Worm (Caenorhabditis elegans) whole organism, late embryonic: ENCODE data around the gene gad-3.

Source experiments
- C38D4.7 ChIP-seq: fragments of 200-800 bp; sonication (Bioruptor generic); optimal IDR thresholded peaks from 2 replicates; lab custom pipeline; 2018; ENCODE audit warnings: mild to moderate bottlenecking, missing genetic modification characterization, moderate library complexity, missing compliant biosample characterization
- K02D7.2 ChIP-seq: sonication (generic microtip); optimal IDR thresholded peaks from 2 replicates; lab custom pipeline; 2017; ENCODE audit warnings: mild to moderate bottlenecking, missing genetic modification characterization, missing compliant biosample characterization
- T23F11.4 ChIP-seq: fragments of 200-800 bp; sonication (Bioruptor generic); optimal IDR thresholded peaks from 2 replicates; lab custom pipeline; 2018; ENCODE audit warnings: mild to moderate bottlenecking, missing genetic modification characterization, missing compliant biosample characterization
- ama-1 ChIP-seq: fragments of 150-350 bp; optimal IDR thresholded peaks from 2 replicates; lab custom pipeline; 2014
- ceh-22 ChIP-seq: sonication (generic microtip); optimal IDR thresholded peaks from 2 replicates; lab custom pipeline; 2017; ENCODE audit warnings: missing biosample characterization, missing genetic modification characterization
- ceh-30 ChIP-seq: fragments of 150-350 bp; optimal IDR thresholded peaks from 2 replicates; lab custom pipeline; 2014; ENCODE audit warnings: missing biosample characterization, missing genetic modification characterization
- ceh-34 ChIP-seq: sonication (generic microtip); optimal IDR thresholded peaks from 2 replicates; lab custom pipeline; 2016; ENCODE audit warnings: mild to moderate bottlenecking, missing genetic modification characterization, missing compliant biosample characterization
- ceh-48 ChIP-seq: sonication (generic microtip); optimal IDR thresholded peaks from 2 replicates; lab custom pipeline; 2016; ENCODE audit warnings: missing genetic modification characterization, inconsistent platforms, missing compliant biosample characterization
- ceh-6 ChIP-seq: fragments of 200-800 bp; sonication (Bioruptor generic); optimal IDR thresholded peaks from 2 replicates; lab custom pipeline; 2018; ENCODE audit warnings: mild to moderate bottlenecking, missing genetic modification characterization, missing compliant biosample characterization
- elt-2 ChIP-seq: sonication (generic microtip); optimal IDR thresholded peaks from 2 replicates; lab custom pipeline; 2016; ENCODE audit warnings: missing genetic modification reagents, missing genetic modification characterization, missing compliant biosample characterization
- fkh-6 ChIP-seq: sonication (generic microtip); optimal IDR thresholded peaks from 2 replicates; lab custom pipeline; 2016; ENCODE audit warnings: missing genetic modification characterization, missing compliant biosample characterization
- hlh-6 ChIP-seq: sonication (generic microtip); optimal IDR thresholded peaks from 2 replicates; lab custom pipeline; 2016; ENCODE audit warnings: missing genotype, missing genetic modification characterization, missing compliant biosample characterization
- hlh-8 ChIP-seq: sonication (generic microtip); optimal IDR thresholded peaks from 2 replicates; lab custom pipeline; 2016; ENCODE audit warnings: missing genotype, missing genetic modification characterization, missing compliant biosample characterization
- lim-6 ChIP-seq: sonication (generic microtip); optimal IDR thresholded peaks from 2 replicates; lab custom pipeline; 2016; ENCODE audit warnings: missing genetic modification characterization, missing compliant biosample characterization
- lin-11 ChIP-seq: fragments of 200-800 bp; sonication (Bioruptor generic); optimal IDR thresholded peaks from 2 replicates; lab custom pipeline; 2018; ENCODE audit warnings: mild to moderate bottlenecking, missing genetic modification characterization, missing compliant biosample characterization
- madf-2 ChIP-seq: sonication (generic microtip); optimal IDR thresholded peaks from 2 replicates; lab custom pipeline; 2017; ENCODE audit warnings: missing genetic modification characterization, missing compliant biosample characterization
- nhr-232 ChIP-seq: sonication (generic microtip); optimal IDR thresholded peaks from 2 replicates; lab custom pipeline; 2016; ENCODE audit warnings: missing genetic modification characterization, missing compliant biosample characterization
- npax-4 ChIP-seq: sonication (generic microtip); optimal IDR thresholded peaks from 2 replicates; lab custom pipeline; 2016; ENCODE audit warnings: missing genetic modification characterization, missing compliant biosample characterization
- pat-9 ChIP-seq: fragments of 200-800 bp; sonication (Bioruptor generic); optimal IDR thresholded peaks from 2 replicates; lab custom pipeline; 2018; ENCODE audit warnings: mild to moderate bottlenecking, missing genetic modification characterization, moderate library complexity, missing compliant biosample characterization
- pha-2 ChIP-seq: sonication (generic microtip); optimal IDR thresholded peaks from 2 replicates; lab custom pipeline; 2017; ENCODE audit warnings: mild to moderate bottlenecking, missing genetic modification characterization, missing compliant biosample characterization
- pha-4 ChIP-seq: fragments of 150-350 bp; optimal IDR thresholded peaks from 2 replicates; lab custom pipeline; 2018; ENCODE audit warnings: missing biosample characterization, missing genetic modification reagents, missing genetic modification characterization
- unc-3 ChIP-seq, 2 experiments: fragments of 200-800 bp in 1 of 2; sonication (Bioruptor generic) in 1 of 2; sonication (generic microtip) in 1 of 2; conservative IDR thresholded peaks in 1 of 2; optimal IDR thresholded peaks in 1 of 2; 2 replicates each; pipeline versions ENCODE4 v1.3.6 to Lab custom; 2016 to 2022; ENCODE audit warnings: missing compliant biosample characterization in 2 of 2, missing genetic modification characterization in 2 of 2, missing genetic modification reagents in 1 of 2
- unc-42 ChIP-seq: sonication (generic microtip); optimal IDR thresholded peaks from 2 replicates; lab custom pipeline; 2016; ENCODE audit warnings: missing genotype, missing genetic modification characterization, missing compliant biosample characterization
- ztf-16 ChIP-seq: sonication (generic microtip); optimal IDR thresholded peaks from 2 replicates; lab custom pipeline; 2017; ENCODE audit warnings: missing genetic modification characterization, missing compliant biosample characterization

Gene gad-3

ce11 chrV:9125345-9125744 is 47.5 kb downstream of the gad-3 start, which contains the start of gene F21C10.5:
Gene F21C10.5, plus strand, starts transcription at chrV:9125645.
- TF ChIP-seq nhr-232 (tag; lab: Kevin White, UChicago), result no peak
- no peak for TF ChIP-seq hlh-8
- TF ChIP-seq ceh-48 (tag; lab: Kevin White, UChicago), result no peak
- no peak for TF ChIP-seq ceh-6 (GFP tag; lab: Kevin White, UChicago)
- TF ChIP-seq elt-2 (tag; lab: Kevin White, UChicago), result no peak

- TF ChIP-seq pha-4 (tag; lab: Kevin White, UChicago), result no peak
- TF ChIP-seq unc-42 (tag; lab: Kevin White, UChicago), result no peak
- TF ChIP-seq pha-2 (tag; lab: Kevin White, UChicago), result no peak
- no peak for TF ChIP-seq madf-2 (tag; lab: Kevin White, UChicago)
- TF ChIP-seq lin-11 (tag; lab: Kevin White, UChicago), result no peak
- TF ChIP-seq, all 69 proteins: peak for 0
These were observed 48.6 kb downstream of the gad-3 start, which contains the start of gene F21C10.6 for ce11 chrV:9124180-9124579. Gene F21C10.6, plus strand, starts transcription at chrV:9124480.

ce11 chrV:9123186-9123585 is 49.6 kb downstream of the gad-3 start, which contains the start of gene F21C10.11:
Gene F21C10.11, plus strand, starts transcription at chrV:9123486.
- TF ChIP-seq lim-6 (tag; lab: Kevin White, UChicago) (no peak), K02D7.2 (tag; lab: Kevin White, UChicago) (no peak), pat-9 (tag; lab: Kevin White, UChicago) (no peak), ceh-34 (tag; lab: Kevin White, UChicago) (no peak), pha-4 (tag; lab: Kevin White, UChicago) (no peak), C38D4.7 (GFP tag; lab: Kevin White, UChicago) (no peak), ztf-16 (tag; lab: Kevin White, UChicago) (no peak), unc-3 (GFP tag; conservative IDR thresholded peaks at IDR 0.05; lab: Robert Waterston, UW) (no peak), unc-3 (tag; optimal IDR thresholded peaks at IDR 0.05; lab: Kevin White, UChicago) (no peak), lin-11 (tag; lab: Kevin White, UChicago) (no peak), T23F11.4 (GFP tag; lab: Kevin White, UChicago) (no peak), npax-4 (tag; lab: Kevin White, UChicago) (no peak), ceh-22 (no peak), ceh-30 (tag; lab: Kevin White, UChicago) (no peak), hlh-6 (tag; lab: Kevin White, UChicago) (no peak), elt-2 (tag; lab: Kevin White, UChicago) (no peak), fkh-6 (tag; lab: Kevin White, UChicago) (no peak)

- no peak for TF ChIP-seq ama-1 (lab: Kevin White, UChicago)
- no peak for TF ChIP-seq K02D7.2 (tag; lab: Kevin White, UChicago)
These were observed 50.8 kb downstream of the gad-3 start, which contains the start of gene F21C10.13 for ce11 chrV:9122004-9122403. Gene F21C10.13, plus strand, starts transcription at chrV:9122304.
